Fruit fly (Drosophila melanogaster) whole organism: ENCODE results near the gene ctp.

Experiments
- CG8478 ChIP-seq: fragments of >200 bp; optimal IDR thresholded peaks from 2 replicates; lab custom pipeline; 2018; ENCODE audit warnings: inconsistent platforms
- Dll ChIP-seq: fragments of >200 bp; optimal IDR thresholded peaks from 2 replicates; lab custom pipeline; 2017
- pan ChIP-seq: fragments of >200 bp; optimal IDR thresholded peaks from 2 replicates; lab custom pipeline; 2017
- psq ChIP-seq: fragments of >200 bp; optimal IDR thresholded peaks from 2 replicates; lab custom pipeline; 2017

dm6 chrX:4679813-4680381 is 7.7 kb upstream of the ctp start:
- TF ChIP-seq psq (lab: Kevin White, UChicago) = no peak
- no peak for TF ChIP-seq Dll (lab: Kevin White, UChicago)
- no peak for TF ChIP-seq CG8478 (lab: Kevin White, UChicago)
- TF ChIP-seq pan (lab: Kevin White, UChicago) = no peak
